Worm (Caenorhabditis elegans): Measurements from ENCODE around the gene vha-13.

- TF ChIP-seq unc-62 (GFP tag; optimal IDR thresholded peaks at IDR 0.05) (no peak), nhr-12 (tag; optimal IDR thresholded peaks at IDR 0.05) (no peak), nhr-11 (tag; optimal IDR thresholded peaks at IDR 0.05) (no peak), lsy-2 (tag; optimal IDR thresholded peaks at IDR 0.05) (no peak), unc-39 (tag; optimal IDR thresholded peaks at IDR 0.05) (no peak), ceh-82 (tag; optimal IDR thresholded peaks at IDR 0.05) (no peak), zag-1 (tag; optimal IDR thresholded peaks at IDR 0.05) (no peak), ztf-4 (tag; optimal IDR thresholded peaks at IDR 0.05) (no peak), mab-5 (tag; optimal IDR thresholded peaks at IDR 0.05) (no peak)
Measured at ce11 chrV:14378986-14379385, 27.5 kb downstream of the vha-13 start, which contains the start of gene npr-43.
